Fruit fly (Drosophila melanogaster) whole organism, embryonic: ENCODE data around the gene nAChRalpha7.

Experiments
- Adf1 ChIP-seq: fragments of 200-800 bp; sonication (Bioruptor generic); IDR thresholded peaks from 2 replicates; pipeline ENCODE4 v1.3.6; 2022; ENCODE audit warnings: missing biosample characterization, missing genetic modification characterization
- B-H1 ChIP-seq: fragments of 200-800 bp; sonication (Bioruptor generic); IDR thresholded peaks from 3 replicates; pipeline ENCODE4 v1.3.6; 2022; ENCODE audit warnings: missing biosample characterization, missing genetic modification characterization
- CG10267 ChIP-seq: fragments of 200-800 bp; sonication (Bioruptor generic); optimal IDR thresholded peaks from 2 replicates; lab custom pipeline; 2018; ENCODE audit warnings: missing biosample characterization, mild to moderate bottlenecking, missing genetic modification characterization, moderate library complexity
- CG10979 ChIP-seq: fragments of 200-800 bp; sonication (Bioruptor generic); optimal IDR thresholded peaks from 2 replicates; lab custom pipeline; 2018; ENCODE audit warnings: missing biosample characterization, mild to moderate bottlenecking, missing genetic modification characterization, moderate library complexity
- CG1233 ChIP-seq: fragments of 200-800 bp; sonication (Bioruptor generic); optimal IDR thresholded peaks from 4 replicates; lab custom pipeline; 2018; ENCODE audit warnings: missing biosample characterization, mild to moderate bottlenecking, missing genetic modification characterization
- CG13123 ChIP-seq: fragments of 200-800 bp; sonication (Bioruptor generic); optimal IDR thresholded peaks from 2 replicates; lab custom pipeline; 2016; ENCODE audit warnings: missing biosample characterization, missing genetic modification characterization
- CG13624 ChIP-seq: fragments of 200-800 bp; sonication (Bioruptor generic); optimal IDR thresholded peaks from 2 replicates; lab custom pipeline; 2016; ENCODE audit warnings: missing biosample characterization, missing genetic modification characterization
- CG15696 ChIP-seq: fragments of 200-800 bp; sonication (Bioruptor generic); optimal IDR thresholded peaks from 2 replicates; lab custom pipeline; 2019; ENCODE audit warnings: missing biosample characterization, mild to moderate bottlenecking, missing genetic modification characterization, moderate library complexity
- CG18262 ChIP-seq: fragments of 200-800 bp; optimal IDR thresholded peaks from 3 replicates; lab custom pipeline; 2019; ENCODE audit warnings: missing biosample characterization, mild to moderate bottlenecking, missing genetic modification characterization, moderate library complexity
- CG18476 ChIP-seq: fragments of 200-800 bp; sonication (Bioruptor generic); optimal IDR thresholded peaks from 2 replicates; lab custom pipeline; 2016; ENCODE audit warnings: missing biosample characterization, mild to moderate bottlenecking, missing genetic modification characterization
- CG18619 ChIP-seq: fragments of 200-800 bp; sonication (Bioruptor generic); optimal IDR thresholded peaks from 3 replicates; lab custom pipeline; 2017; ENCODE audit warnings: missing biosample characterization, mild to moderate bottlenecking, missing genetic modification characterization
- CG2202 ChIP-seq: fragments of 200-800 bp; sonication (Bioruptor generic); optimal IDR thresholded peaks from 2 replicates; lab custom pipeline; 2018; ENCODE audit warnings: missing biosample characterization, mild to moderate bottlenecking, missing genetic modification characterization
- CG30020 ChIP-seq: fragments of 200-800 bp; optimal IDR thresholded peaks from 2 replicates; lab custom pipeline; 2019; ENCODE audit warnings: missing biosample characterization, mild to moderate bottlenecking, missing genetic modification characterization, moderate library complexity
- CG3726 ChIP-seq: fragments of 200-800 bp; sonication (Bioruptor generic); IDR thresholded peaks from 3 replicates; pipeline ENCODE4, ENCODE4 v1.3.6; 2022; ENCODE audit warnings: missing biosample characterization, missing genetic modification characterization
- CG4424 ChIP-seq: fragments of 200-800 bp; sonication (Bioruptor generic); optimal IDR thresholded peaks from 3 replicates; lab custom pipeline; 2016; ENCODE audit warnings: missing biosample characterization, missing genetic modification characterization
- CG4820 ChIP-seq: fragments of 200-800 bp; sonication (Bioruptor generic); optimal IDR thresholded peaks from 3 replicates; lab custom pipeline; 2016; ENCODE audit warnings: missing biosample characterization, missing genetic modification characterization
- CG4854 ChIP-seq: fragments of 200-800 bp; sonication (Bioruptor generic); optimal IDR thresholded peaks from 2 replicates; lab custom pipeline; 2016; ENCODE audit warnings: missing biosample characterization, missing genetic modification characterization, inconsistent platforms
- CG6254 ChIP-seq: fragments of 200-800 bp; sonication (Bioruptor generic); optimal IDR thresholded peaks from 3 replicates; lab custom pipeline; 2017; ENCODE audit warnings: mild to moderate bottlenecking, missing biosample characterization, missing genetic modification reagents, missing genetic modification characterization
- CG6654 ChIP-seq: fragments of 200-800 bp; sonication (Bioruptor generic); optimal IDR thresholded peaks from 2 replicates; lab custom pipeline; 2017; ENCODE audit warnings: missing biosample characterization, mild to moderate bottlenecking, missing genetic modification characterization
- CG7745 ChIP-seq: fragments of 200-800 bp; sonication (Bioruptor generic); optimal IDR thresholded peaks from 2 replicates; lab custom pipeline; 2018; ENCODE audit warnings: missing biosample characterization, mild to moderate bottlenecking, missing genetic modification characterization, moderate library complexity
- CG8089 ChIP-seq: fragments of 200-800 bp; sonication (Bioruptor generic); optimal IDR thresholded peaks from 3 replicates; lab custom pipeline; 2016; ENCODE audit warnings: missing biosample characterization, missing genetic modification characterization
- CG8765 ChIP-seq: fragments of 200-800 bp; sonication (Bioruptor generic); IDR thresholded peaks from 2 replicates; pipeline ENCODE4 v1.3.6; 2022; ENCODE audit warnings: missing biosample characterization, missing genetic modification characterization
- CG8924 ChIP-seq: fragments of 200-800 bp; optimal IDR thresholded peaks from 3 replicates; lab custom pipeline; 2019; ENCODE audit warnings: missing biosample characterization, mild to moderate bottlenecking, missing genetic modification characterization, moderate library complexity
- Chrac-16 ChIP-seq: fragments of 200-800 bp; sonication (Bioruptor generic); optimal IDR thresholded peaks from 3 replicates; lab custom pipeline; 2016; ENCODE audit warnings: missing biosample characterization, missing genetic modification characterization
- Gsc ChIP-seq: fragments of 200-800 bp; sonication (Bioruptor generic); IDR thresholded peaks from 2 replicates; pipeline ENCODE4 v1.3.6; 2022; ENCODE audit warnings: missing biosample characterization, missing genetic modification characterization
- HLH3B ChIP-seq: fragments of 200-800 bp; sonication (Bioruptor generic); IDR thresholded peaks from 2 replicates; pipeline ENCODE4 v1.3.6; 2022; ENCODE audit warnings: missing biosample characterization, missing genetic modification characterization
- HmgZ ChIP-seq: fragments of 200-800 bp; sonication (Bioruptor generic); optimal IDR thresholded peaks from 2 replicates; lab custom pipeline; 2018; ENCODE audit warnings: missing biosample characterization, mild to moderate bottlenecking, missing genetic modification characterization
- Jarid2 ChIP-seq: fragments of 200-800 bp; sonication (Bioruptor generic); optimal IDR thresholded peaks from 3 replicates; lab custom pipeline; 2017; ENCODE audit warnings: mild to moderate bottlenecking, missing biosample characterization, missing genetic modification reagents, missing genetic modification characterization
- MESR4 ChIP-seq: fragments of 200-800 bp; sonication (Bioruptor generic); optimal IDR thresholded peaks from 2 replicates; lab custom pipeline; 2018; ENCODE audit warnings: missing biosample characterization, mild to moderate bottlenecking, missing genetic modification characterization, moderate library complexity
- NC2β ChIP-seq: fragments of 200-800 bp; sonication (Bioruptor generic); optimal IDR thresholded peaks from 2 replicates; lab custom pipeline; 2016; ENCODE audit warnings: missing biosample characterization, missing genetic modification characterization
- Optix ChIP-seq: fragments of 200-800 bp; sonication (Bioruptor generic); IDR thresholded peaks from 3 replicates; pipeline ENCODE4 v1.3.6; 2022; ENCODE audit warnings: missing biosample characterization, missing genetic modification characterization
- Xrp1 ChIP-seq: fragments of 200-800 bp; sonication (Bioruptor generic); IDR thresholded peaks from 2 replicates; pipeline ENCODE4 v1.3.6; 2022; ENCODE audit warnings: missing biosample characterization, missing genetic modification characterization
- ase ChIP-seq: fragments of 200-800 bp; sonication (Bioruptor generic); IDR thresholded peaks from 3 replicates; pipeline ENCODE4 v1.3.6; 2022; ENCODE audit warnings: missing biosample characterization, missing genetic modification characterization
- cg ChIP-seq: fragments of 200-800 bp; sonication (Bioruptor generic); optimal IDR thresholded peaks from 3 replicates; lab custom pipeline; 2019; ENCODE audit warnings: missing biosample characterization, mild to moderate bottlenecking, missing genetic modification characterization, moderate library complexity
- chif ChIP-seq, 2 experiments: fragments of 200-800 bp; sonication (Bioruptor generic); optimal IDR thresholded peaks; 3 replicates each; lab custom pipeline; 2016; ENCODE audit warnings: missing biosample characterization in 2 of 2, missing genetic modification characterization in 2 of 2
- danr ChIP-seq: fragments of 200-800 bp; sonication (Bioruptor generic); IDR thresholded peaks from 2 replicates; pipeline ENCODE4 v1.3.6; 2022; ENCODE audit warnings: missing biosample characterization, missing genetic modification characterization
- gcm ChIP-seq: fragments of 200-800 bp; sonication (Bioruptor generic); optimal IDR thresholded peaks from 2 replicates; lab custom pipeline; 2019; ENCODE audit warnings: missing biosample characterization, mild to moderate bottlenecking, missing genetic modification characterization, moderate library complexity
- gfzf ChIP-seq: fragments of 200-800 bp; sonication (Bioruptor generic); optimal IDR thresholded peaks from 2 replicates; lab custom pipeline; 2016; ENCODE audit warnings: missing biosample characterization, mild to moderate bottlenecking, missing genetic modification characterization, moderate library complexity
- gt ChIP-seq: fragments of 200-800 bp; sonication (Bioruptor generic); IDR thresholded peaks from 2 replicates; pipeline ENCODE4 v1.3.6; 2022; ENCODE audit warnings: missing biosample characterization, missing genetic modification characterization
- knrl ChIP-seq: fragments of 200-800 bp; sonication (Bioruptor generic); IDR thresholded peaks from 3 replicates; pipeline ENCODE4 v1.3.6; 2022; ENCODE audit warnings: missing biosample characterization, missing genetic modification characterization; ENCODE audit not compliant: partially characterized antibody
- lilli ChIP-seq: fragments of 200-800 bp; sonication (Bioruptor generic); optimal IDR thresholded peaks from 3 replicates; lab custom pipeline; 2016; ENCODE audit warnings: missing biosample characterization, missing genetic modification characterization
- nerfin-2 ChIP-seq: fragments of 200-800 bp; sonication (Bioruptor generic); IDR thresholded peaks from 2 replicates; pipeline ENCODE4 v1.3.6; 2022; ENCODE audit warnings: missing biosample characterization, missing genetic modification characterization; ENCODE audit not compliant: partially characterized antibody
- peb ChIP-seq: fragments of 200-800 bp; sonication (Bioruptor generic); IDR thresholded peaks from 2 replicates; pipeline ENCODE4 v1.3.6; 2022; ENCODE audit warnings: missing biosample characterization, missing genetic modification characterization
- prd ChIP-seq, 3 experiments: fragments of >200 bp in 2 of 3; fragments of 200-800 bp in 1 of 3; sonication (Bioruptor generic) in 1 of 3; optimal IDR thresholded peaks in 2 of 3; IDR thresholded peaks in 1 of 3; 2 replicates in 2 of 3; 3 replicates in 1 of 3; pipeline versions ENCODE4 v1.3.6 to Lab custom; 2017 to 2022; ENCODE audit warnings: missing biosample characterization in 1 of 3, missing genetic modification characterization in 1 of 3
- sens ChIP-seq: fragments of 200-800 bp; sonication (Bioruptor generic); peaks from one replicate; lab custom pipeline; 2016; ENCODE audit warnings: missing biosample characterization, missing genetic modification characterization
- stc ChIP-seq: fragments of 200-800 bp; sonication (Bioruptor generic); IDR thresholded peaks from 2 replicates; pipeline ENCODE4 v1.3.6; 2022; ENCODE audit warnings: missing biosample characterization, missing genetic modification characterization
- sug ChIP-seq: fragments of 200-800 bp; optimal IDR thresholded peaks from 2 replicates; lab custom pipeline; 2019; ENCODE audit warnings: missing biosample characterization, mild to moderate bottlenecking, missing genetic modification characterization, moderate library complexity
- tna ChIP-seq: fragments of 200-800 bp; sonication (Bioruptor generic); IDR thresholded peaks from 2 replicates; pipeline ENCODE4 v1.3.6; 2022; ENCODE audit warnings: missing biosample characterization, missing genetic modification characterization; ENCODE audit not compliant: partially characterized antibody
- vnd ChIP-seq: fragments of 200-800 bp; sonication (Bioruptor generic); IDR thresholded peaks from 3 replicates; pipeline ENCODE4 v1.3.6; 2022; ENCODE audit warnings: missing biosample characterization, missing genetic modification characterization; ENCODE audit not compliant: partially characterized antibody
- zf30C ChIP-seq: fragments of 200-800 bp; sonication (Bioruptor generic); optimal IDR thresholded peaks from 3 replicates; lab custom pipeline; 2018; ENCODE audit warnings: missing biosample characterization, mild to moderate bottlenecking, missing genetic modification characterization

The nAChRalpha7 gene

DNA sequence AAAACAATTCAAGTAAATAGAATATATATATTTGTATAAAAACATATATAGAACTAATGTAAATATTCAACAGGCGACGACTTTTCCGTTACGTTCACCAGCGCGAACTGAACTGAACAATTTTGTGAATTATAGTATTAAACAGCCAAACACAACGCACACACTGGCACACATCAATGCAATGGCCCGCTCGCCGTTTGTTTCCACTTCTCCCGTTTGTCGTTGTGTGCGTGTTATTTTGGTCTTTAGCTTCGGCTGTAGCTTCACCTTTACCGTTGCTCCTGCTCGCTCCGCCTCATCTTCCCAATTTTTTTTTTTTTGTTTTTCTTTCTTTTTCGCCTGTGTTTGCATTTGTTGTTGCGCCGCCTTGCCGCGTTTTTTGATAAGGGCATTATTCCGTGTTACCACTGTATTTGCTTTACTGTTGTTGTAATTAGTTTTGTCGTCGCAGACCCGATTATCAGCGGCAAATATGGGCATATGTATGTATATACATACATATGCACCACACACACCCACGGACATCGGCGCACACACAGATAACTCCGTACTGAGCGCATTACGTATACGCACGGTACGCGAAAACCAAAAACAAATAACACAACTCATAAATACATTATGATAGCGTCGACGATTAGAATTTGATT lies 40.3 kb downstream of the nAChRalpha7 start, which contains the start of gene CG8051 (continued):
- TF ChIP-seq peb (GFP tag; lab: Robert Waterston, UW) = no peak
- peak; percentile 20 for TF ChIP-seq CG18619
- no peak for TF ChIP-seq CG13123
- no peak for TF ChIP-seq CG8765
- TF ChIP-seq ase (GFP tag; lab: Robert Waterston, UW) = no peak
- TF ChIP-seq CG6654 (GFP tag; lab: Kevin White, UChicago) = no peak
- TF ChIP-seq B-H1 (GFP tag; lab: Robert Waterston, UW) = no peak
- no peak for TF ChIP-seq Optix
- no peak for TF ChIP-seq tna (GFP tag; lab: Robert Waterston, UW)
- TF ChIP-seq sens = peak; percentile 86
- TF ChIP-seq CG6254 (GFP tag; lab: Kevin White, UChicago) = peak; percentile 44
- peak; percentile 11 for TF ChIP-seq CG1233
- TF ChIP-seq CG8089 = peak; percentile 6
- no peak for TF ChIP-seq CG15696 (tag; lab: Kevin White, UChicago)
- TF ChIP-seq CG2202 (tag; lab: Kevin White, UChicago) = no peak
- TF ChIP-seq gcm (GFP tag; lab: Kevin White, UChicago) = no peak
- TF ChIP-seq Chrac-16 (GFP tag; lab: Kevin White, UChicago) = no peak
- TF ChIP-seq CG18262 = no peak
- no peak for TF ChIP-seq vnd (GFP tag; lab: Robert Waterston, UW)
- no peak for TF ChIP-seq HLH3B
- TF ChIP-seq sug (tag; lab: Kevin White, UChicago) = peak; percentile 80
- no peak for TF ChIP-seq CG30020 (tag; lab: Kevin White, UChicago)
- no peak for TF ChIP-seq knrl
- no peak for TF ChIP-seq CG4854 (GFP tag; lab: Kevin White, UChicago)
- peak; percentile 32; the same call in 1 of the 2 replicates for TF ChIP-seq Adf1 (GFP tag; lab: Robert Waterston, UW)
- TF ChIP-seq HmgZ = peak; percentile 19
- TF ChIP-seq CG4424 (GFP tag; lab: Kevin White, UChicago) = no peak
- no peak for TF ChIP-seq CG10979
- TF ChIP-seq danr (GFP tag; lab: Robert Waterston, UW) = no peak
- TF ChIP-seq Gsc (GFP tag; lab: Robert Waterston, UW) = no peak
- no peak for TF ChIP-seq gfzf
- peak; percentile 5 for TF ChIP-seq CG18476 (GFP tag; lab: Kevin White, UChicago)
- TF ChIP-seq NC2β (GFP tag; lab: Kevin White, UChicago) = peak; percentile 33
- peak; percentile 5; the same call in 1 of the 2 replicates for TF ChIP-seq Xrp1 (GFP tag; lab: Robert Waterston, UW)
- TF ChIP-seq Jarid2 = no peak
- no peak for TF ChIP-seq zf30C (GFP tag; lab: Kevin White, UChicago)
- no peak for TF ChIP-seq CG3726 (GFP tag; lab: Robert Waterston, UW)
- no peak for TF ChIP-seq CG8924 (tag; lab: Kevin White, UChicago)
- TF ChIP-seq nerfin-2 (GFP tag; lab: Robert Waterston, UW) = no peak
- no peak for TF ChIP-seq MESR4 (GFP tag; lab: Kevin White, UChicago)
- no peak for TF ChIP-seq prd (optimal IDR thresholded peaks at IDR 0.05; lab: Kevin White, UChicago)
- TF ChIP-seq prd (GFP tag; IDR thresholded peaks at IDR 0.05; lab: Robert Waterston, UW) = 0 out of 3 replicates have a peak, but pooled peaks have one; percentile 16
- peak; percentile 77 for TF ChIP-seq cg (GFP tag; lab: Kevin White, UChicago)
- no peak for TF ChIP-seq CG7745
- TF ChIP-seq chif (GFP tag; optimal IDR thresholded peaks at IDR 0.05; lab: Kevin White, UChicago) = no peak
- TF ChIP-seq gt (GFP tag; lab: Robert Waterston, UW) = no peak
- no peak for TF ChIP-seq CG10267 (tag; lab: Kevin White, UChicago)
- no peak for TF ChIP-seq stc (GFP tag; lab: Robert Waterston, UW)
- TF ChIP-seq CG4820 (GFP tag; lab: Kevin White, UChicago) = no peak
- TF ChIP-seq lilli (GFP tag; lab: Kevin White, UChicago) = no peak
- no peak for TF ChIP-seq CG13624 (GFP tag; lab: Kevin White, UChicago)
